Fruit fly (Drosophila melanogaster) whole organism, embryonic: Measurements from ENCODE around the gene Hayan.

ENCODE experiments used
- Asciz ChIP-seq: fragments of 200-800 bp; sonication (Bioruptor generic); optimal IDR thresholded peaks from 2 replicates; lab custom pipeline; 2017; ENCODE audit warnings: missing biosample characterization, mild to moderate bottlenecking, missing genetic modification characterization, missing genetic modification reagents
- Atf3 ChIP-seq: fragments of 200-800 bp; sonication (Bioruptor generic); optimal IDR thresholded peaks from 3 replicates; lab custom pipeline; 2016; ENCODE audit warnings: missing biosample characterization, missing genetic modification characterization
- B-H1 ChIP-seq: fragments of 200-800 bp; sonication (Bioruptor generic); IDR thresholded peaks from 3 replicates; pipeline ENCODE4 v1.3.6; 2022; ENCODE audit warnings: missing biosample characterization, missing genetic modification characterization
- B-H2 ChIP-seq: fragments of 200-800 bp; sonication (Bioruptor generic); optimal IDR thresholded peaks from 2 replicates; lab custom pipeline; 2018; ENCODE audit warnings: missing biosample characterization, mild to moderate bottlenecking, missing genetic modification characterization
- Bteb2 ChIP-seq: fragments of 200-800 bp; sonication (Bioruptor generic); optimal IDR thresholded peaks from 2 replicates; lab custom pipeline; 2016; ENCODE audit warnings: missing biosample characterization, missing genetic modification characterization
- CG10274 ChIP-seq: fragments of 200-800 bp; sonication (Bioruptor generic); optimal IDR thresholded peaks from 3 replicates; lab custom pipeline; 2017; ENCODE audit warnings: missing biosample characterization, mild to moderate bottlenecking, missing genetic modification characterization
- CG11504 ChIP-seq: fragments of 200-800 bp; sonication (Bioruptor generic); optimal IDR thresholded peaks from 3 replicates; lab custom pipeline; 2019; ENCODE audit warnings: missing biosample characterization, mild to moderate bottlenecking, missing genetic modification characterization, moderate library complexity
- CG13624 ChIP-seq: fragments of 200-800 bp; sonication (Bioruptor generic); optimal IDR thresholded peaks from 2 replicates; lab custom pipeline; 2016; ENCODE audit warnings: missing biosample characterization, missing genetic modification characterization
- CG14441 ChIP-seq: fragments of 200-800 bp; sonication (Bioruptor generic); IDR thresholded peaks from 2 replicates; pipeline ENCODE4 v1.3.6; 2022; ENCODE audit warnings: missing biosample characterization, missing genetic modification characterization
- CG1603 ChIP-seq: fragments of 200-800 bp; sonication (Bioruptor generic); optimal IDR thresholded peaks from 2 replicates; lab custom pipeline; 2019; ENCODE audit warnings: missing biosample characterization, mild to moderate bottlenecking, missing genetic modification characterization, moderate library complexity
- CG17829 ChIP-seq: fragments of 200-800 bp; optimal IDR thresholded peaks from 2 replicates; lab custom pipeline; 2019; ENCODE audit warnings: missing biosample characterization, mild to moderate bottlenecking, missing genetic modification characterization, moderate library complexity
- CG1832 ChIP-seq: fragments of 200-800 bp; sonication (Bioruptor generic); optimal IDR thresholded peaks from 2 replicates; lab custom pipeline; 2017; ENCODE audit warnings: missing biosample characterization, mild to moderate bottlenecking, missing genetic modification characterization, inconsistent platforms
- CG18599 ChIP-seq: fragments of 200-800 bp; sonication (Bioruptor generic); optimal IDR thresholded peaks from 3 replicates; lab custom pipeline; 2017; ENCODE audit warnings: missing biosample characterization, missing genetic modification characterization, mild to moderate bottlenecking, moderate library complexity, missing genetic modification reagents
- CG31365 ChIP-seq: fragments of 200-800 bp; sonication (Bioruptor generic); optimal IDR thresholded peaks from 2 replicates; lab custom pipeline; 2018; ENCODE audit warnings: missing biosample characterization, mild to moderate bottlenecking, missing genetic modification characterization
- CG34422 ChIP-seq: fragments of 200-800 bp; sonication (Bioruptor generic); IDR thresholded peaks from 3 replicates; pipeline ENCODE4 v1.3.6; 2022; ENCODE audit warnings: missing biosample characterization, missing genetic modification characterization
- CG7372 ChIP-seq: fragments of 200-800 bp; sonication (Bioruptor generic); IDR thresholded peaks from 2 replicates; pipeline ENCODE4 v1.3.6; 2022; ENCODE audit warnings: missing biosample characterization, missing genetic modification characterization
- CG8924 ChIP-seq: fragments of 200-800 bp; optimal IDR thresholded peaks from 3 replicates; lab custom pipeline; 2019; ENCODE audit warnings: missing biosample characterization, mild to moderate bottlenecking, missing genetic modification characterization, moderate library complexity
- Camta ChIP-seq: fragments of 200-800 bp; sonication (Bioruptor generic); optimal IDR thresholded peaks from 2 replicates; lab custom pipeline; 2016; ENCODE audit warnings: missing biosample characterization, missing genetic modification characterization
- ERR ChIP-seq: fragments of 200-800 bp; sonication (Bioruptor generic); optimal IDR thresholded peaks from 2 replicates; lab custom pipeline; 2016; ENCODE audit warnings: missing biosample characterization, missing genetic modification characterization
- Fer2 ChIP-seq: fragments of 200-800 bp; sonication (Bioruptor generic); optimal IDR thresholded peaks from 2 replicates; lab custom pipeline; 2018; ENCODE audit warnings: missing biosample characterization, mild to moderate bottlenecking, missing genetic modification characterization, moderate library complexity
- Gsc ChIP-seq: fragments of 200-800 bp; sonication (Bioruptor generic); IDR thresholded peaks from 2 replicates; pipeline ENCODE4 v1.3.6; 2022; ENCODE audit warnings: missing biosample characterization, missing genetic modification characterization
- Gug ChIP-seq: fragments of 200-800 bp; sonication (Bioruptor generic); IDR thresholded peaks from 4 replicates; pipeline ENCODE4 v1.3.6; 2022; ENCODE audit warnings: missing biosample characterization, missing genetic modification characterization
- Meics ChIP-seq: fragments of 200-800 bp; sonication (Bioruptor generic); optimal IDR thresholded peaks from 2 replicates; lab custom pipeline; 2017; ENCODE audit warnings: missing biosample characterization, mild to moderate bottlenecking, missing genetic modification characterization
- Nf-YA ChIP-seq: fragments of 200-800 bp; sonication (Bioruptor generic); IDR thresholded peaks from 2 replicates; pipeline ENCODE4 v1.3.6; 2022; ENCODE audit warnings: missing biosample characterization, missing genetic modification characterization
- NfI ChIP-seq: fragments of 200-800 bp; sonication (Bioruptor generic); optimal IDR thresholded peaks from 3 replicates; lab custom pipeline; 2018; ENCODE audit warnings: missing biosample characterization, mild to moderate bottlenecking, missing genetic modification characterization, moderate library complexity
- Scr ChIP-seq: fragments of 200-800 bp; sonication (Bioruptor generic); IDR thresholded peaks from 2 replicates; pipeline ENCODE4 v1.3.6; 2022; ENCODE audit warnings: missing biosample characterization, missing genetic modification characterization; ENCODE audit not compliant: partially characterized antibody
- Tbp ChIP-seq: fragments of >200 bp; optimal IDR thresholded peaks from 2 replicates; lab custom pipeline; 2018; ENCODE audit warnings: missing biosample characterization, missing genetic modification characterization
- al ChIP-seq: fragments of 200-800 bp; sonication (Bioruptor generic); IDR thresholded peaks from 2 replicates; pipeline ENCODE4 v1.3.6; 2022; ENCODE audit warnings: missing biosample characterization, missing genetic modification characterization
- ap ChIP-seq: fragments of 200-800 bp; sonication (Bioruptor generic); IDR thresholded peaks from 2 replicates; pipeline ENCODE4 v1.3.6; 2022; ENCODE audit warnings: missing biosample characterization, missing genetic modification characterization
- br ChIP-seq: fragments of >200 bp; optimal IDR thresholded peaks from 2 replicates; lab custom pipeline; 2017
- dimm ChIP-seq: fragments of 200-800 bp; sonication (Bioruptor generic); IDR thresholded peaks from 2 replicates; pipeline ENCODE4 v1.3.6; 2022; ENCODE audit warnings: missing biosample characterization, missing genetic modification characterization
- dmrt11E ChIP-seq: fragments of 200-800 bp; sonication (Bioruptor generic); optimal IDR thresholded peaks from 3 replicates; lab custom pipeline; 2018; ENCODE audit warnings: missing biosample characterization, mild to moderate bottlenecking, missing genetic modification characterization, moderate library complexity
- ftz-f1 ChIP-seq: fragments of 200-800 bp; sonication (Bioruptor generic); optimal IDR thresholded peaks from 2 replicates; lab custom pipeline; 2016; ENCODE audit warnings: missing biosample characterization, missing genetic modification characterization
- grn ChIP-seq: fragments of 200-800 bp; sonication (Bioruptor generic); optimal IDR thresholded peaks from 3 replicates; lab custom pipeline; 2017; ENCODE audit warnings: missing biosample characterization, missing genetic modification characterization
- h ChIP-seq: fragments of >200 bp; optimal IDR thresholded peaks from 2 replicates; lab custom pipeline; 2017
- lov ChIP-seq, 2 experiments: fragments of 200-800 bp in 1 of 2; fragments of >200 bp in 1 of 2; sonication (Bioruptor generic) in 1 of 2; IDR thresholded peaks in 1 of 2; optimal IDR thresholded peaks in 1 of 2; 2 replicates in 1 of 2; 3 replicates in 1 of 2; pipeline versions ENCODE4 v1.3.6 to Lab custom; 2017 to 2022; ENCODE audit warnings: missing biosample characterization in 1 of 2, missing genetic modification characterization in 1 of 2
- nerfin-1 ChIP-seq: fragments of 200-800 bp; sonication (Bioruptor generic); optimal IDR thresholded peaks from 3 replicates; lab custom pipeline; 2019; ENCODE audit warnings: missing biosample characterization, mild to moderate bottlenecking, missing genetic modification characterization, moderate library complexity
- nmo ChIP-seq: fragments of 200-800 bp; sonication (Bioruptor generic); optimal IDR thresholded peaks from 2 replicates; lab custom pipeline; 2018; ENCODE audit warnings: missing biosample characterization, mild to moderate bottlenecking, missing genetic modification characterization, moderate library complexity
- org-1 ChIP-seq: fragments of 200-800 bp; sonication (Bioruptor generic); optimal IDR thresholded peaks from 2 replicates; lab custom pipeline; 2017; ENCODE audit warnings: missing biosample characterization, missing genetic modification characterization
- pan ChIP-seq, 4 experiments: fragments of >200 bp in 3 of 4; fragments of 200-800 bp in 1 of 4; sonication (Bioruptor generic) in 1 of 4; optimal IDR thresholded peaks in 3 of 4; IDR thresholded peaks in 1 of 4; 2 replicates each; pipeline versions ENCODE4 v1.3.6 to Lab custom; 2017 to 2022; ENCODE audit warnings: missing biosample characterization in 2 of 4, missing genetic modification characterization in 2 of 4, mixed read lengths in 1 of 4
- peb ChIP-seq: fragments of 200-800 bp; sonication (Bioruptor generic); IDR thresholded peaks from 2 replicates; pipeline ENCODE4 v1.3.6; 2022; ENCODE audit warnings: missing biosample characterization, missing genetic modification characterization
- pita ChIP-seq: fragments of 200-800 bp; sonication (Bioruptor generic); optimal IDR thresholded peaks from 2 replicates; lab custom pipeline; 2017; ENCODE audit warnings: missing biosample characterization, mild to moderate bottlenecking, missing genetic modification characterization
- schlank ChIP-seq: fragments of 200-800 bp; sonication (Bioruptor generic); optimal IDR thresholded peaks from 2 replicates; lab custom pipeline; 2018; ENCODE audit warnings: missing biosample characterization, mild to moderate bottlenecking, missing genetic modification characterization
- slp2 ChIP-seq: fragments of 200-800 bp; sonication (Bioruptor generic); optimal IDR thresholded peaks from 2 replicates; lab custom pipeline; 2016; ENCODE audit warnings: missing biosample characterization, missing genetic modification characterization
- toy ChIP-seq: fragments of 200-800 bp; sonication (Bioruptor generic); IDR thresholded peaks from 2 replicates; pipeline ENCODE4 v1.3.6; 2022; ENCODE audit warnings: missing biosample characterization, missing genetic modification characterization
- twi ChIP-seq: fragments of 200-800 bp; optimal IDR thresholded peaks from 2 replicates; lab custom pipeline; 2019; ENCODE audit warnings: missing biosample characterization, mild to moderate bottlenecking, missing genetic modification characterization, moderate library complexity
- vvl ChIP-seq: fragments of 200-800 bp; sonication (Bioruptor generic); IDR thresholded peaks from 2 replicates; pipeline ENCODE4 v1.3.6; 2022; ENCODE audit warnings: missing biosample characterization, missing genetic modification characterization
- zen ChIP-seq: fragments of 200-800 bp; sonication (Bioruptor generic); optimal IDR thresholded peaks from 3 replicates; lab custom pipeline; 2018; ENCODE audit warnings: missing biosample characterization, mild to moderate bottlenecking, missing genetic modification characterization, moderate library complexity

Hayan gene

DNA sequence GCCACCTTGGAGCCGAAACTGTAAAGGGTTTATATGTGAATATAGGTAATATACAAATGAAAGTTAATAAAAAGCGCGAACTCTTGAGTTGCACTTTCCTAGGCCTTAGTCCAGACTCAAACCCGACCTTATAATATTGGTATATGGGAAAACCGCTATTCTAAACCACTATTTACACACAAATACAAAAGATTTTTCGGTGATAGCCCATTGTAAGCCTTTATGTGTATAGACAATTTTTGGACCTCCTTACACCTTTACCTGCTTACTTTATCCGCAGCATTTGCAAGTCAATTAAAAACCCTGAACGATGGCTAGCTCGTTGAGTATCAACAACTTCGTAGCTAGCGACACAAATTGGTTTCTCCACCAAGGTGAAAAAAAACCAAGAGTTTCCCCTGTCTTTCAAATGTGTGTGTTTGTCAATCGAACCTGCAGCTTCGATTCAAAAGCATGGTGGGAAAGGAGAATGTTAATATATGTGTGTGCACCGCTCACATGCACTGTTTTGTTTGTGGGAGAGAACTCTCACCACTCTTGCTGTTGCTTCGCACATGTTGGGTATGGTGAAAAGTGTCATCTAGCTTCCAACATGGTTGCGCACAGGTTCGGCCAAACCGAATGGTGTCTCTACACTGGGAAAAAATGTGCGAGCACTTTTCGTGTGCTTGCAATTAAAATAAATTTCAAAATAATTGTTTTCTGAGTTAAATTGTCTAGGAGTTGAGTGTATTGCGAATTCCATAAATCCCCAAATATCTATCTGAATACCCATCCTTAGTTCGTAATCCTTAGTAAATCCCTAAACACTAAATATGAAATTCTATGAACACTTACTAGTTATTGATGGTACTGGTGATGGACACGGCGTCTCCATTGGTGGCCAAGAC lies 23.3 kb upstream of the Hayan start (continued):
- TF ChIP-seq pan (optimal IDR thresholded peaks at IDR 0.05; lab: Kevin White, UChicago) (no peak), pan (GFP tag; optimal IDR thresholded peaks at IDR 0.05 in 1 of 2, IDR thresholded peaks at IDR 0.05 in 1 of 2) (peak in 1 of 2 experiments; percentile 90), Bteb2 (GFP tag; lab: Kevin White, UChicago) (peak; percentile 68), CG11504 (tag; lab: Kevin White, UChicago) (peak; percentile 97), CG7372 (GFP tag; lab: Robert Waterston, UW) (peak; percentile 43; the same call in 1 of the 2 replicates), vvl (GFP tag; lab: Robert Waterston, UW) (peak; percentile 95), ap (peak; percentile 76), Tbp (GFP tag; lab: Kevin White, UChicago) (peak; percentile 0), Nf-YA (GFP tag; lab: Robert Waterston, UW) (peak; percentile 42; the same call in 1 of the 2 replicates), nerfin-1 (tag; lab: Kevin White, UChicago) (peak; percentile 10), Gsc (GFP tag; lab: Robert Waterston, UW) (no peak), B-H1 (GFP tag; lab: Robert Waterston, UW) (peak; percentile 56; the same call in 2 of the 3 replicates), peb (GFP tag; lab: Robert Waterston, UW) (peak; percentile 65; the same call in 1 of the 2 replicates), pita (GFP tag; lab: Kevin White, UChicago) (peak; percentile 25), br (lab: Kevin White, UChicago) (no peak), schlank (tag; lab: Kevin White, UChicago) (no peak), grn (no peak), al (GFP tag; lab: Robert Waterston, UW) (peak; percentile 58; the same call in 1 of the 2 replicates), slp2 (peak; percentile 53), ERR (GFP tag; lab: Kevin White, UChicago) (peak; percentile 41), Fer2 (tag; lab: Kevin White, UChicago) (no peak), CG10274 (GFP tag; lab: Kevin White, UChicago) (peak; percentile 26), lov (optimal IDR thresholded peaks at IDR 0.05; lab: Kevin White, UChicago) (no peak), lov (GFP tag; IDR thresholded peaks at IDR 0.05; lab: Robert Waterston, UW) (peak; percentile 87), CG14441 (peak; percentile 84), CG18599 (GFP tag; lab: Kevin White, UChicago) (peak; percentile 78), twi (tag; lab: Kevin White, UChicago) (no peak), CG13624 (GFP tag; lab: Kevin White, UChicago) (peak; percentile 64), CG1832 (GFP tag; lab: Kevin White, UChicago) (peak; percentile 4), dmrt11E (tag; lab: Kevin White, UChicago) (peak; percentile 60), CG8924 (tag; lab: Kevin White, UChicago) (peak; percentile 64), CG34422 (peak; percentile 86), Meics (peak; percentile 82), h (lab: Kevin White, UChicago) (no peak), Asciz (no peak), toy (GFP tag; lab: Robert Waterston, UW) (0 out of 2 replicates have a peak, but pooled peaks have one; percentile 15), ftz-f1 (GFP tag; lab: Kevin White, UChicago) (no peak), org-1 (GFP tag; lab: Kevin White, UChicago) (peak; percentile 71), Camta (peak; percentile 64), CG1603 (tag; lab: Kevin White, UChicago) (peak; percentile 87), CG31365 (tag; lab: Kevin White, UChicago) (peak; percentile 46), NfI (GFP tag; lab: Kevin White, UChicago) (peak; percentile 67), Gug (GFP tag; lab: Robert Waterston, UW) (peak; percentile 71; the same call in 3 of the 4 replicates), nmo (GFP tag; lab: Kevin White, UChicago) (peak; percentile 67), CG17829 (peak; percentile 73), Atf3 (peak; percentile 33), zen (tag; lab: Kevin White, UChicago) (peak; percentile 54), B-H2 (GFP tag; lab: Kevin White, UChicago) (no peak), dimm (GFP tag; lab: Robert Waterston, UW) (no peak), Scr (GFP tag; lab: Robert Waterston, UW) (no peak)
